Worm (Caenorhabditis elegans): ENCODE results near the gene C56A3.5.

ce11 chrV:13566967-13567366 is 15.2 kb downstream of the C56A3.5 start:
- TF ChIP-seq ztf-23 (GFP tag; IDR thresholded peaks at IDR 0.05) (no peak), T22C8.4 (GFP tag; IDR thresholded peaks at IDR 0.05) (no peak), ztf-29 (GFP tag; IDR thresholded peaks at IDR 0.05) (no peak)
